Fruit fly (Drosophila melanogaster) whole organism, embryonic: ENCODE data around the gene CG43731.

ENCODE experiments used
- B-H2 ChIP-seq: fragments of 200-800 bp; sonication (Bioruptor generic); optimal IDR thresholded peaks from 2 replicates; lab custom pipeline; 2018; ENCODE audit warnings: missing biosample characterization, mild to moderate bottlenecking, missing genetic modification characterization
- CG11093 ChIP-seq: fragments of 200-800 bp; sonication (Bioruptor generic); IDR thresholded peaks from 3 replicates; pipeline ENCODE4 v1.3.6; 2022; ENCODE audit warnings: missing biosample characterization, missing genetic modification characterization
- CG12942 ChIP-seq: fragments of 200-800 bp; sonication (Bioruptor generic); optimal IDR thresholded peaks from 3 replicates; lab custom pipeline; 2016; ENCODE audit warnings: missing biosample characterization, missing genetic modification characterization
- CG13123 ChIP-seq: fragments of 200-800 bp; sonication (Bioruptor generic); optimal IDR thresholded peaks from 2 replicates; lab custom pipeline; 2016; ENCODE audit warnings: missing biosample characterization, missing genetic modification characterization
- CG13296 ChIP-seq: fragments of 200-800 bp; sonication (Bioruptor generic); optimal IDR thresholded peaks from 3 replicates; lab custom pipeline; 2018; ENCODE audit warnings: missing biosample characterization, mild to moderate bottlenecking, missing genetic modification characterization
- CG13775 ChIP-seq: fragments of 200-800 bp; sonication (Bioruptor generic); optimal IDR thresholded peaks from 3 replicates; lab custom pipeline; 2017; ENCODE audit warnings: missing biosample characterization, mild to moderate bottlenecking, missing genetic modification characterization
- CG14014 ChIP-seq: fragments of 200-800 bp; sonication (Bioruptor generic); IDR thresholded peaks from 2 replicates; pipeline ENCODE4 v1.3.6; 2022; ENCODE audit warnings: missing biosample characterization, missing genetic modification characterization
- CG14050 ChIP-seq: fragments of 200-800 bp; sonication (Bioruptor generic); IDR thresholded peaks from 3 replicates; pipeline ENCODE4 v1.3.6; 2022; ENCODE audit warnings: missing biosample characterization, missing genetic modification characterization
- CG1602 ChIP-seq: fragments of 200-800 bp; sonication (Bioruptor generic); optimal IDR thresholded peaks from 3 replicates; lab custom pipeline; 2016; ENCODE audit warnings: missing biosample characterization, missing genetic modification characterization
- CG17361 ChIP-seq: fragments of 200-800 bp; sonication (Bioruptor generic); IDR thresholded peaks from 3 replicates; pipeline ENCODE4 v1.3.6; 2022; ENCODE audit warnings: missing biosample characterization, missing genetic modification characterization
- CG2889 ChIP-seq: fragments of 200-800 bp; sonication (Bioruptor generic); IDR thresholded peaks from 3 replicates; pipeline ENCODE4 v1.3.6; 2022; ENCODE audit warnings: missing biosample characterization, missing genetic modification characterization
- CG30020 ChIP-seq: fragments of 200-800 bp; optimal IDR thresholded peaks from 2 replicates; lab custom pipeline; 2019; ENCODE audit warnings: missing biosample characterization, mild to moderate bottlenecking, missing genetic modification characterization, moderate library complexity
- CG31388 ChIP-seq: fragments of 200-800 bp; sonication (Bioruptor generic); optimal IDR thresholded peaks from 2 replicates; lab custom pipeline; 2016; ENCODE audit warnings: missing biosample characterization, missing genetic modification characterization
- CG32767 ChIP-seq: fragments of 200-800 bp; sonication (Bioruptor generic); IDR thresholded peaks from 2 replicates; pipeline ENCODE4 v1.3.6; 2022; ENCODE audit warnings: missing biosample characterization, missing genetic modification characterization
- CG6791 ChIP-seq: fragments of 200-800 bp; sonication (Bioruptor generic); IDR thresholded peaks from 3 replicates; pipeline ENCODE4 v1.3.6; 2022; ENCODE audit warnings: missing biosample characterization, missing genetic modification characterization; ENCODE audit not compliant: partially characterized antibody
- CG6854 ChIP-seq: fragments of 200-800 bp; sonication (Bioruptor generic); optimal IDR thresholded peaks from 3 replicates; lab custom pipeline; 2017; ENCODE audit warnings: missing biosample characterization, mild to moderate bottlenecking, missing genetic modification characterization
- CG7928 ChIP-seq: fragments of 200-800 bp; sonication (Bioruptor generic); optimal IDR thresholded peaks from 2 replicates; lab custom pipeline; 2017; ENCODE audit warnings: missing biosample characterization, mild to moderate bottlenecking, missing genetic modification characterization
- CG8765 ChIP-seq: fragments of 200-800 bp; sonication (Bioruptor generic); IDR thresholded peaks from 2 replicates; pipeline ENCODE4 v1.3.6; 2022; ENCODE audit warnings: missing biosample characterization, missing genetic modification characterization
- CG9727 ChIP-seq: fragments of 200-800 bp; sonication (Bioruptor generic); optimal IDR thresholded peaks from 3 replicates; lab custom pipeline; 2017; ENCODE audit warnings: missing biosample characterization, mild to moderate bottlenecking, missing genetic modification characterization
- CG9797 ChIP-seq: fragments of 200-800 bp; sonication (Bioruptor generic); optimal IDR thresholded peaks from 3 replicates; lab custom pipeline; 2018; ENCODE audit warnings: missing biosample characterization, mild to moderate bottlenecking, missing genetic modification characterization
- CHES-1-like ChIP-seq: fragments of 200-800 bp; sonication (Bioruptor generic); optimal IDR thresholded peaks from 2 replicates; lab custom pipeline; 2016; ENCODE audit warnings: missing biosample characterization, missing genetic modification characterization
- Dad ChIP-seq: fragments of 200-800 bp; sonication (Bioruptor generic); optimal IDR thresholded peaks from 3 replicates; lab custom pipeline; 2016; ENCODE audit warnings: missing biosample characterization, missing genetic modification characterization
- Doc2 ChIP-seq: fragments of 200-800 bp; sonication (Bioruptor generic); IDR thresholded peaks from 2 replicates; pipeline ENCODE4 v1.3.6; 2022; ENCODE audit warnings: missing biosample characterization, missing genetic modification characterization
- Elba2 ChIP-seq: fragments of 200-800 bp; sonication (Bioruptor generic); optimal IDR thresholded peaks from 3 replicates; lab custom pipeline; 2016; ENCODE audit warnings: missing biosample characterization, missing genetic modification characterization
- Fer2 ChIP-seq: fragments of 200-800 bp; sonication (Bioruptor generic); optimal IDR thresholded peaks from 2 replicates; lab custom pipeline; 2018; ENCODE audit warnings: missing biosample characterization, mild to moderate bottlenecking, missing genetic modification characterization, moderate library complexity
- Kr ChIP-seq: fragments of 200-800 bp; sonication (Bioruptor generic); optimal IDR thresholded peaks from 2 replicates; lab custom pipeline; 2017; ENCODE audit warnings: missing biosample characterization, mild to moderate bottlenecking, missing genetic modification characterization
- Lhr ChIP-seq: fragments of 200-800 bp; sonication (Bioruptor generic); optimal IDR thresholded peaks from 3 replicates; lab custom pipeline; 2017; ENCODE audit warnings: mild to moderate bottlenecking, missing biosample characterization, missing genetic modification reagents, missing genetic modification characterization
- Mad ChIP-seq: fragments of 200-800 bp; sonication (Bioruptor generic); optimal IDR thresholded peaks from 2 replicates; lab custom pipeline; 2016; ENCODE audit warnings: missing biosample characterization, missing genetic modification characterization
- Mrtf ChIP-seq: fragments of 200-800 bp; sonication (Bioruptor generic); IDR thresholded peaks from 3 replicates; pipeline ENCODE4 v1.3.6; 2022; ENCODE audit warnings: missing biosample characterization, missing genetic modification characterization
- Myb ChIP-seq: fragments of 200-800 bp; sonication (Bioruptor generic); optimal IDR thresholded peaks from 2 replicates; lab custom pipeline; 2016; ENCODE audit warnings: missing biosample characterization, missing genetic modification characterization
- YL-1 ChIP-seq: fragments of 200-800 bp; sonication (Bioruptor generic); optimal IDR thresholded peaks from 3 replicates; lab custom pipeline; 2017; ENCODE audit warnings: missing biosample characterization, mild to moderate bottlenecking, missing genetic modification characterization
- ab ChIP-seq: fragments of 200-800 bp; sonication (Bioruptor generic); optimal IDR thresholded peaks from 2 replicates; lab custom pipeline; 2016; ENCODE audit warnings: missing biosample characterization, missing genetic modification characterization
- ap ChIP-seq: fragments of 200-800 bp; sonication (Bioruptor generic); IDR thresholded peaks from 2 replicates; pipeline ENCODE4 v1.3.6; 2022; ENCODE audit warnings: missing biosample characterization, missing genetic modification characterization
- cad ChIP-seq: fragments of >200 bp; optimal IDR thresholded peaks from 2 replicates; lab custom pipeline; 2017; ENCODE audit warnings: missing biosample characterization, missing genetic modification characterization
- chn ChIP-seq: fragments of 200-800 bp; sonication (Bioruptor generic); optimal IDR thresholded peaks from 2 replicates; lab custom pipeline; 2016; ENCODE audit warnings: missing biosample characterization, missing genetic modification characterization
- dm ChIP-seq: fragments of 200-800 bp; sonication (Bioruptor generic); optimal IDR thresholded peaks from 3 replicates; lab custom pipeline; 2016; ENCODE audit warnings: missing biosample characterization, missing genetic modification characterization
- dysf ChIP-seq: fragments of 200-800 bp; sonication (Bioruptor generic); IDR thresholded peaks from 3 replicates; pipeline ENCODE4 v1.3.6; 2022; ENCODE audit warnings: missing biosample characterization, missing genetic modification characterization
- ftz-f1 ChIP-seq: fragments of 200-800 bp; sonication (Bioruptor generic); optimal IDR thresholded peaks from 2 replicates; lab custom pipeline; 2016; ENCODE audit warnings: missing biosample characterization, missing genetic modification characterization
- fu2 ChIP-seq: fragments of 200-800 bp; sonication (Bioruptor generic); optimal IDR thresholded peaks from 2 replicates; lab custom pipeline; 2016; ENCODE audit warnings: missing biosample characterization, missing genetic modification characterization
- gcm2 ChIP-seq: fragments of 200-800 bp; sonication (Bioruptor generic); optimal IDR thresholded peaks from 2 replicates; lab custom pipeline; 2016; ENCODE audit warnings: missing biosample characterization, missing genetic modification characterization
- gem ChIP-seq: fragments of 200-800 bp; sonication (Bioruptor generic); optimal IDR thresholded peaks from 2 replicates; lab custom pipeline; 2019; ENCODE audit warnings: missing biosample characterization, mild to moderate bottlenecking, missing genetic modification characterization, moderate library complexity
- gsb ChIP-seq: fragments of 200-800 bp; sonication (Bioruptor generic); IDR thresholded peaks from 2 replicates; pipeline ENCODE4 v1.3.6; 2022; ENCODE audit warnings: missing biosample characterization, missing genetic modification characterization
- hkb ChIP-seq, 2 experiments: fragments of 200-800 bp in 1 of 2; fragments of >200 bp in 1 of 2; sonication (Bioruptor generic) in 1 of 2; IDR thresholded peaks in 1 of 2; optimal IDR thresholded peaks in 1 of 2; 2 replicates each; pipeline versions ENCODE4 v1.3.6 to Lab custom; 2017 to 2022; ENCODE audit warnings: missing biosample characterization in 1 of 2, missing genetic modification characterization in 1 of 2
- insv ChIP-seq, 2 experiments: fragments of 200-800 bp; sonication (Bioruptor generic); optimal IDR thresholded peaks; 3 replicates each; lab custom pipeline; 2016 to 2018; ENCODE audit warnings: missing biosample characterization in 2 of 2, missing genetic modification characterization in 2 of 2
- pnt ChIP-seq: fragments of 200-800 bp; sonication (Bioruptor generic); optimal IDR thresholded peaks from 3 replicates; lab custom pipeline; 2016; ENCODE audit warnings: missing biosample characterization, missing genetic modification characterization
- ro ChIP-seq: fragments of 200-800 bp; sonication (Bioruptor generic); IDR thresholded peaks from 2 replicates; pipeline ENCODE4 v1.3.6; 2022; ENCODE audit warnings: missing biosample characterization, missing genetic modification characterization
- schlank ChIP-seq: fragments of 200-800 bp; sonication (Bioruptor generic); optimal IDR thresholded peaks from 2 replicates; lab custom pipeline; 2018; ENCODE audit warnings: missing biosample characterization, mild to moderate bottlenecking, missing genetic modification characterization
- so ChIP-seq: fragments of 200-800 bp; sonication (Bioruptor generic); IDR thresholded peaks from 3 replicates; pipeline ENCODE4 v1.3.6; 2022; ENCODE audit warnings: missing biosample characterization, missing genetic modification characterization
- tup ChIP-seq: fragments of 200-800 bp; sonication (Bioruptor generic); optimal IDR thresholded peaks from 2 replicates; lab custom pipeline; 2016; ENCODE audit warnings: missing biosample characterization, mild to moderate bottlenecking, missing genetic modification characterization, moderate library complexity
- wdn ChIP-seq: fragments of 200-800 bp; sonication (Bioruptor generic); IDR thresholded peaks from 2 replicates; pipeline ENCODE4 v1.3.6; 2022; ENCODE audit warnings: missing biosample characterization, missing genetic modification characterization

CG43731 gene

dm6 chr2L:19141435-19142126 lies 39.7 kb downstream of the CG43731 start (continued):
- TF ChIP-seq CG6791 (GFP tag; lab: Robert Waterston, UW): no peak
- TF ChIP-seq ap: no peak
- no peak; the same call in 1 of the 2 replicates for TF ChIP-seq CG14014 (GFP tag; lab: Robert Waterston, UW)
- no peak for TF ChIP-seq insv (GFP tag; optimal IDR thresholded peaks at IDR 0.05; lab: Kevin White, UChicago)
- TF ChIP-seq ab (GFP tag; lab: Kevin White, UChicago): no peak
- peak; percentile 57; the same call in 1 of the 3 replicates for TF ChIP-seq CG2889 (GFP tag; lab: Robert Waterston, UW)
- TF ChIP-seq gsb (GFP tag; lab: Robert Waterston, UW): 0 out of 2 replicates have a peak, but pooled peaks have one; percentile 33
- TF ChIP-seq dysf (GFP tag; lab: Robert Waterston, UW): peak; percentile 79
- TF ChIP-seq Fer2 (tag; lab: Kevin White, UChicago): peak; percentile 32
- TF ChIP-seq ftz-f1 (GFP tag; lab: Kevin White, UChicago): no peak
- peak; percentile 20; the same call in 1 of the 2 replicates for TF ChIP-seq CG32767 (GFP tag; lab: Robert Waterston, UW)
- TF ChIP-seq Elba2 (GFP tag; lab: Kevin White, UChicago): no peak
- TF ChIP-seq CG9797: no peak
- peak; percentile 31 for TF ChIP-seq Lhr
- peak; percentile 49 for TF ChIP-seq CHES-1-like
- TF ChIP-seq Mad: peak; percentile 64
- TF ChIP-seq CG30020 (tag; lab: Kevin White, UChicago): peak; percentile 48
- TF ChIP-seq CG8765 (GFP tag; lab: Robert Waterston, UW): no peak
- peak; percentile 89 for TF ChIP-seq CG17361 (GFP tag; lab: Robert Waterston, UW)
- TF ChIP-seq fu2 (GFP tag; lab: Kevin White, UChicago): peak; percentile 44
- peak; percentile 63 for TF ChIP-seq pnt (GFP tag; lab: Kevin White, UChicago)
- TF ChIP-seq YL-1 (GFP tag; lab: Kevin White, UChicago): peak; percentile 7
- peak; percentile 85 for TF ChIP-seq CG9727
- TF ChIP-seq CG11093 (GFP tag; lab: Robert Waterston, UW): no peak
- no peak for TF ChIP-seq Kr (GFP tag; lab: Kevin White, UChicago)
- TF ChIP-seq CG7928: peak; percentile 51
- TF ChIP-seq Myb (GFP tag; lab: Kevin White, UChicago): peak; percentile 19
- no peak for TF ChIP-seq B-H2 (GFP tag; lab: Kevin White, UChicago)
- TF ChIP-seq CG13296: peak; percentile 74
- TF ChIP-seq gem (tag; lab: Kevin White, UChicago): peak; percentile 88
- TF ChIP-seq ro (GFP tag; lab: Robert Waterston, UW): no peak
- peak; percentile 37 for TF ChIP-seq schlank (tag; lab: Kevin White, UChicago)
- peak; percentile 69 for TF ChIP-seq CG1602 (GFP tag; lab: Kevin White, UChicago)
- no peak for TF ChIP-seq CG14050 (GFP tag; lab: Robert Waterston, UW)
- TF ChIP-seq so (GFP tag; lab: Robert Waterston, UW): peak; percentile 73
- TF ChIP-seq hkb (optimal IDR thresholded peaks at IDR 0.05; lab: Kevin White, UChicago): no peak
- 0 out of 2 replicates have a peak, but pooled peaks have one; percentile 39 for TF ChIP-seq hkb (GFP tag; IDR thresholded peaks at IDR 0.05; lab: Robert Waterston, UW)
- peak; percentile 26 for TF ChIP-seq tup (GFP tag; lab: Kevin White, UChicago)
- TF ChIP-seq CG13123: peak; percentile 17
- peak; percentile 82 for TF ChIP-seq CG13775 (GFP tag; lab: Kevin White, UChicago)
- peak; percentile 48 for TF ChIP-seq Dad (GFP tag; lab: Kevin White, UChicago)
- peak; percentile 73 for TF ChIP-seq CG6854 (GFP tag; lab: Kevin White, UChicago)
- peak; percentile 1 for TF ChIP-seq CG31388 (GFP tag; lab: Kevin White, UChicago)
- peak; percentile 11; the same call in 1 of the 2 replicates for TF ChIP-seq wdn
- peak; percentile 34 for TF ChIP-seq dm (GFP tag; lab: Kevin White, UChicago)
- TF ChIP-seq Mrtf (GFP tag; lab: Robert Waterston, UW): 0 out of 3 replicates have a peak, but pooled peaks have one; percentile 43
- TF ChIP-seq CG12942 (GFP tag; lab: Kevin White, UChicago): peak; percentile 45
- no peak for TF ChIP-seq Doc2 (GFP tag; lab: Robert Waterston, UW)
- TF ChIP-seq chn (GFP tag; lab: Kevin White, UChicago): peak; percentile 55
- TF ChIP-seq cad (GFP tag; lab: Kevin White, UChicago): no peak
- TF ChIP-seq gcm2 (GFP tag; lab: Kevin White, UChicago): peak; percentile 51
